Worm (Caenorhabditis elegans) whole organism, young adult: ENCODE measurements around the gene mrps-2.

Experiments used
- C06A6.2 ChIP-seq: fragments of 200-800 bp; sonication (Bioruptor generic); conservative IDR thresholded peaks from 2 replicates; pipeline ENCODE4 v1.3.6; 2022; ENCODE audit warnings: missing genetic modification characterization, missing compliant biosample characterization
- C17E4.6 ChIP-seq: fragments of 200-800 bp; sonication (Bioruptor generic); IDR thresholded peaks from 2 replicates; pipeline ENCODE4 v1.3.6; 2022; ENCODE audit warnings: missing genetic modification reagents, missing genetic modification characterization, missing compliant biosample characterization
- D2030.7 ChIP-seq: fragments of 200-800 bp; sonication (Bioruptor generic); IDR thresholded peaks from 2 replicates; pipeline ENCODE4 v1.3.6; 2022; ENCODE audit warnings: missing genetic modification reagents, missing genetic modification characterization, missing compliant biosample characterization
- F10E7.11 ChIP-seq: sonication (generic microtip); optimal IDR thresholded peaks from 2 replicates; lab custom pipeline; 2017; ENCODE audit warnings: mild to moderate bottlenecking, missing genetic modification characterization, moderate library complexity, missing compliant biosample characterization
- F22D6.2 ChIP-seq: sonication (generic microtip); optimal IDR thresholded peaks from 2 replicates; lab custom pipeline; 2016; ENCODE audit warnings: mild to moderate bottlenecking, missing genetic modification characterization, missing compliant biosample characterization
- F49E8.2 ChIP-seq: sonication (generic microtip); optimal IDR thresholded peaks from 3 replicates; lab custom pipeline; 2017; ENCODE audit warnings: missing genetic modification characterization, mild to moderate bottlenecking, missing compliant biosample characterization, antibody characterized with exemption, moderate library complexity; ENCODE audit not compliant: insufficient read depth
- F55B11.4 ChIP-seq: sonication (generic microtip); optimal IDR thresholded peaks from 2 replicates; lab custom pipeline; 2016; ENCODE audit warnings: missing compliant biosample characterization, missing genetic modification characterization, borderline replicate concordance; ENCODE audit not compliant: insufficient read depth
- F57A8.1 ChIP-seq: fragments of 200-800 bp; sonication (Bioruptor generic); optimal IDR thresholded peaks from 2 replicates; lab custom pipeline; 2018; ENCODE audit warnings: mild to moderate bottlenecking, missing genetic modification characterization, moderate library complexity, missing compliant biosample characterization
- K11D2.4 ChIP-seq: fragments of 200-800 bp; sonication (Bioruptor generic); IDR thresholded peaks from 2 replicates; pipeline ENCODE4 v1.3.6; 2022; ENCODE audit warnings: missing genetic modification reagents, missing genetic modification characterization, missing compliant biosample characterization
- T26A5.8 ChIP-seq: sonication (generic microtip); optimal IDR thresholded peaks from 2 replicates; lab custom pipeline; 2016; ENCODE audit warnings: missing genetic modification characterization, missing compliant biosample characterization
- Y53F4B.3 ChIP-seq: fragments of 200-800 bp; sonication (Bioruptor generic); IDR thresholded peaks from 2 replicates; pipeline ENCODE4 v1.3.6; 2022; ENCODE audit warnings: missing genetic modification reagents, missing genetic modification characterization, missing compliant biosample characterization
- Y56A3A.18 ChIP-seq: fragments of 200-800 bp; sonication (Bioruptor generic); IDR thresholded peaks from 2 replicates; pipeline ENCODE4 v1.3.6; 2022; ENCODE audit warnings: missing genetic modification reagents, missing genetic modification characterization, missing compliant biosample characterization
- ZK185.1 ChIP-seq: sonication (generic microtip); optimal IDR thresholded peaks from 2 replicates; lab custom pipeline; 2016; ENCODE audit warnings: mild to moderate bottlenecking, missing genetic modification characterization, missing compliant biosample characterization; ENCODE audit not compliant: poor library complexity, severe bottlenecking
- ama-1 ChIP-seq, 3 experiments: fragments of 150-350 bp in 1 of 3; sonication (generic microtip) in 2 of 3; optimal IDR thresholded peaks; 2 replicates each; lab custom pipeline; 2014 to 2018; ENCODE audit warnings: missing biosample characterization in 2 of 3, missing genetic modification characterization in 2 of 3, missing genetic modification reagents in 2 of 3
- athp-1 ChIP-seq: sonication (generic microtip); optimal IDR thresholded peaks from 2 replicates; lab custom pipeline; 2017; ENCODE audit warnings: mild to moderate bottlenecking, missing genetic modification characterization, missing compliant biosample characterization
- attf-3 ChIP-seq: fragments of 200-800 bp; sonication (Bioruptor generic); conservative IDR thresholded peaks from 2 replicates; pipeline ENCODE4 v1.3.6; 2022; ENCODE audit warnings: missing genetic modification reagents, missing genetic modification characterization, missing compliant biosample characterization
- attf-5 ChIP-seq: fragments of 200-800 bp; sonication (Bioruptor generic); optimal IDR thresholded peaks from 2 replicates; lab custom pipeline; 2018; ENCODE audit warnings: mild to moderate bottlenecking, missing genetic modification characterization, missing compliant biosample characterization
- ccch-3 ChIP-seq: fragments of 200-800 bp; sonication (Bioruptor generic); optimal IDR thresholded peaks from 2 replicates; lab custom pipeline; 2018; ENCODE audit warnings: mild to moderate bottlenecking, missing genetic modification characterization, missing compliant biosample characterization
- cebp-2 ChIP-seq: fragments of 200-800 bp; sonication (Bioruptor generic); IDR thresholded peaks from 2 replicates; pipeline ENCODE4 v1.3.6; 2022; ENCODE audit warnings: missing genetic modification characterization, missing compliant biosample characterization
- ceh-27 ChIP-seq: fragments of 200-800 bp; sonication (Bioruptor generic); optimal IDR thresholded peaks from 2 replicates; lab custom pipeline; 2018; ENCODE audit warnings: mild to moderate bottlenecking, missing genetic modification characterization, moderate library complexity, missing compliant biosample characterization
- chd-7 ChIP-seq: sonication (generic microtip); optimal IDR thresholded peaks from 2 replicates; lab custom pipeline; 2016; ENCODE audit warnings: mild to moderate bottlenecking, missing genetic modification characterization, moderate library complexity, missing compliant biosample characterization
- dpff-1 ChIP-seq: sonication (generic microtip); optimal IDR thresholded peaks from 2 replicates; lab custom pipeline; 2017; ENCODE audit warnings: mild to moderate bottlenecking, missing genetic modification characterization, missing compliant biosample characterization
- dpl-1 ChIP-seq: fragments of 150-350 bp; optimal IDR thresholded peaks from 2 replicates; lab custom pipeline; 2014; ENCODE audit warnings: missing biosample characterization, missing genetic modification reagents, missing genetic modification characterization
- efl-1 ChIP-seq: fragments of 150-350 bp; optimal IDR thresholded peaks from 2 replicates; lab custom pipeline; 2014; ENCODE audit warnings: missing biosample characterization, missing genetic modification reagents, missing genetic modification characterization
- egl-18 ChIP-seq: fragments of 200-800 bp; sonication (Bioruptor generic); IDR thresholded peaks from 2 replicates; pipeline ENCODE4 v1.3.6; 2022; ENCODE audit warnings: missing genetic modification reagents, missing genetic modification characterization, missing compliant biosample characterization
- egl-44 ChIP-seq: fragments of 200-800 bp; sonication (Bioruptor generic); IDR thresholded peaks from 2 replicates; pipeline ENCODE4 v1.3.6; 2022; ENCODE audit warnings: missing genetic modification reagents, missing genetic modification characterization, missing compliant biosample characterization
- egrh-3 ChIP-seq: fragments of 200-800 bp; sonication (Bioruptor generic); IDR thresholded peaks from 2 replicates; pipeline ENCODE4 v1.3.6; 2022; ENCODE audit warnings: missing genetic modification reagents, missing genetic modification characterization, missing compliant biosample characterization
- ekl-4 ChIP-seq: fragments of 200-800 bp; sonication (Bioruptor generic); IDR thresholded peaks from 2 replicates; pipeline ENCODE4 v1.3.6; 2022; ENCODE audit warnings: missing genetic modification reagents, missing genetic modification characterization, missing compliant biosample characterization
- fkh-3 ChIP-seq: sonication (generic microtip); optimal IDR thresholded peaks from 2 replicates; lab custom pipeline; 2016; ENCODE audit warnings: mild to moderate bottlenecking, missing genetic modification characterization, missing compliant biosample characterization
- gei-17 ChIP-seq: fragments of 200-800 bp; sonication (Bioruptor generic); optimal IDR thresholded peaks from 2 replicates; lab custom pipeline; 2018; ENCODE audit warnings: mild to moderate bottlenecking, missing genetic modification characterization, missing compliant biosample characterization
- hlh-12 ChIP-seq: sonication (generic microtip); optimal IDR thresholded peaks from 2 replicates; lab custom pipeline; 2016; ENCODE audit warnings: missing genetic modification characterization, missing compliant biosample characterization
- hlh-26 ChIP-seq: fragments of 200-800 bp; sonication (Bioruptor generic); conservative IDR thresholded peaks from 2 replicates; pipeline ENCODE4 v1.3.6; 2022; ENCODE audit warnings: missing genetic modification reagents, missing genetic modification characterization, missing compliant biosample characterization
- lag-1 ChIP-seq: fragments of 200-800 bp; sonication (Bioruptor generic); IDR thresholded peaks from 2 replicates; pipeline ENCODE4 v1.3.6; 2022; ENCODE audit warnings: missing genetic modification reagents, missing genetic modification characterization, missing compliant biosample characterization
- let-526 ChIP-seq: fragments of 200-800 bp; sonication (Bioruptor generic); IDR thresholded peaks from 2 replicates; pipeline ENCODE4 v1.3.6; 2022; ENCODE audit warnings: missing genetic modification reagents, missing genetic modification characterization, missing compliant biosample characterization
- lin-26 ChIP-seq: fragments of 200-800 bp; sonication (Bioruptor generic); IDR thresholded peaks from 2 replicates; pipeline ENCODE4 v1.3.6; 2022; ENCODE audit warnings: missing genetic modification reagents, missing genetic modification characterization, missing compliant biosample characterization
- lsl-1 ChIP-seq: fragments of 200-800 bp; sonication (Bioruptor generic); optimal IDR thresholded peaks from 2 replicates; lab custom pipeline; 2018; ENCODE audit warnings: mild to moderate bottlenecking, missing genetic modification characterization, moderate library complexity, missing compliant biosample characterization
- mxl-1 ChIP-seq: sonication (generic microtip); optimal IDR thresholded peaks from 2 replicates; lab custom pipeline; 2016; ENCODE audit warnings: missing genetic modification characterization, missing compliant biosample characterization
- nfya-1 ChIP-seq: sonication (generic microtip); optimal IDR thresholded peaks from 2 replicates; lab custom pipeline; 2017; ENCODE audit warnings: antibody characterized with exemption, missing compliant biosample characterization, missing genetic modification characterization, borderline replicate concordance; ENCODE audit not compliant: insufficient read depth
- nhr-27 ChIP-seq: fragments of 200-800 bp; sonication (Bioruptor generic); optimal IDR thresholded peaks from 2 replicates; lab custom pipeline; 2018; ENCODE audit warnings: mild to moderate bottlenecking, missing genetic modification characterization, moderate library complexity, missing compliant biosample characterization
- nhr-90 ChIP-seq: sonication (generic microtip); optimal IDR thresholded peaks from 2 replicates; lab custom pipeline; 2016; ENCODE audit warnings: missing genotype, mild to moderate bottlenecking, missing genetic modification characterization, missing compliant biosample characterization
- rcor-1 ChIP-seq: fragments of 200-800 bp; sonication (Bioruptor generic); IDR thresholded peaks from 2 replicates; pipeline ENCODE4 v1.3.6; 2022; ENCODE audit warnings: missing genetic modification reagents, missing genetic modification characterization, missing compliant biosample characterization
- rpc-1 ChIP-seq, 2 experiments: fragments of 150-350 bp in 1 of 2; sonication (generic microtip) in 1 of 2; optimal IDR thresholded peaks; 2 replicates each; lab custom pipeline; 2014 to 2018; ENCODE audit warnings: missing biosample characterization in 1 of 2, missing genetic modification characterization in 1 of 2, missing genetic modification reagents in 1 of 2, missing genotype in 1 of 2
- sea-2 ChIP-seq: fragments of 200-800 bp; sonication (Bioruptor generic); IDR thresholded peaks from 2 replicates; pipeline ENCODE4 v1.3.6; 2022; ENCODE audit warnings: missing genetic modification characterization, missing compliant biosample characterization
- tlf-1 ChIP-seq: fragments of 200-800 bp; sonication (Bioruptor generic); optimal IDR thresholded peaks from 2 replicates; lab custom pipeline; 2018; ENCODE audit warnings: mild to moderate bottlenecking, missing genetic modification characterization, missing compliant biosample characterization
- unc-62 ChIP-seq: fragments of 150-350 bp; optimal IDR thresholded peaks from 2 replicates; lab custom pipeline; 2014; ENCODE audit warnings: missing biosample characterization, missing genetic modification reagents, missing genetic modification characterization
- zim-3 ChIP-seq: sonication (generic microtip); optimal IDR thresholded peaks from 2 replicates; lab custom pipeline; 2017; ENCODE audit warnings: mild to moderate bottlenecking, missing genetic modification characterization, moderate library complexity, missing compliant biosample characterization
- ztf-18 ChIP-seq: sonication (generic microtip); optimal IDR thresholded peaks from 2 replicates; lab custom pipeline; 2016; ENCODE audit warnings: missing genotype, mild to moderate bottlenecking, missing genetic modification characterization, missing compliant biosample characterization
- ztf-3 ChIP-seq: fragments of 200-800 bp; sonication (Bioruptor generic); optimal IDR thresholded peaks from 2 replicates; lab custom pipeline; 2018; ENCODE audit warnings: mild to moderate bottlenecking, missing genetic modification characterization, missing compliant biosample characterization

mrps-2 gene

DNA sequence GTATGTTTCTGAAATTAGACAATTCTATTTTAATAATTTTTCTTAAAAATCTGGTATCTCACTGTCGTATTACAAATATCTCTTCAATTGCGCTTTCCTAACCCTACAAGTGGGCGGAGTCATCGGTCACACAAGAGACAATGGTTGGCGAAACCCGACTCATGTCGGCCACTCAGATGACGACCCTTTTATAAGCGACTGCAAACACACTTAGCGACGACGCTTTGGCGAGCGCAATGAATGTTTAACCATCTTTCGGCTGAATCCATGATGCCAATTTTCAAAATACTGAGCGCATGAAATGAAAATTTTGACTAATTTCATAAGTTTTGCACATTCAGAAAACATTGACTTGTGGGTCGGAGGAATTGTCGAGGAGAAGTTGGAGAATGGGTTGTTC is 34.9 kb downstream of the mrps-2 start (continued):
- TF ChIP-seq efl-1: peak; percentile 64
- TF ChIP-seq egrh-3: peak; percentile 69
- peak; percentile 82 for TF ChIP-seq lsl-1
- peak; percentile 100 for TF ChIP-seq T26A5.8 (tag; lab: Kevin White, UChicago)
- peak; percentile 55 for TF ChIP-seq F55B11.4 (tag; lab: Kevin White, UChicago)
- TF ChIP-seq ZK185.1 (tag; lab: Kevin White, UChicago): peak; percentile 97
- peak; percentile 100 for TF ChIP-seq egl-44 (GFP tag; lab: Robert Waterston, UW)
- no peak for TF ChIP-seq nfya-1 (tag; lab: Kevin White, UChicago)
- peak; percentile 99 for TF ChIP-seq C17E4.6 (GFP tag; lab: Robert Waterston, UW)
- peak; percentile 100 for TF ChIP-seq fkh-3
- peak; percentile 99 for TF ChIP-seq mxl-1 (tag; lab: Kevin White, UChicago)
- peak; percentile 96 for TF ChIP-seq dpff-1 (tag; lab: Kevin White, UChicago)
- peak; percentile 94 for TF ChIP-seq Y53F4B.3
- peak; percentile 99 for TF ChIP-seq ekl-4
- TF ChIP-seq rcor-1 (GFP tag; lab: Robert Waterston, UW): peak; percentile 98
- TF ChIP-seq egl-18 (GFP tag; lab: Robert Waterston, UW): peak; percentile 97
- peak; percentile 100 for TF ChIP-seq Y56A3A.18 (GFP tag; lab: Robert Waterston, UW)
- peak; percentile 80 for TF ChIP-seq attf-3 (GFP tag; lab: Robert Waterston, UW)
- TF ChIP-seq dpl-1: peak; percentile 50
- peak; percentile 28 for TF ChIP-seq unc-62 (GFP tag; lab: Kevin White, UChicago)
- peak; percentile 100 for TF ChIP-seq lin-26 (GFP tag; lab: Robert Waterston, UW)
- peak; percentile 96 for TF ChIP-seq let-526 (GFP tag; lab: Robert Waterston, UW)
- peak; percentile 99 for TF ChIP-seq nhr-90 (tag; lab: Kevin White, UChicago)
- peak; percentile 99 for TF ChIP-seq sea-2
- TF ChIP-seq K11D2.4 (GFP tag; lab: Robert Waterston, UW): peak; percentile 95
- TF ChIP-seq athp-1 (tag; lab: Kevin White, UChicago): peak; percentile 100
- TF ChIP-seq F49E8.2 (tag; lab: Kevin White, UChicago): peak; percentile 72
- TF ChIP-seq D2030.7 (GFP tag; lab: Robert Waterston, UW): peak; percentile 93
- TF ChIP-seq C06A6.2 (GFP tag; lab: Robert Waterston, UW): peak; percentile 93
- peak; percentile 100 for TF ChIP-seq F10E7.11 (tag; lab: Kevin White, UChicago)
- peak; percentile 100 for TF ChIP-seq cebp-2 (GFP tag; lab: Robert Waterston, UW)
- TF ChIP-seq gei-17 (GFP tag; lab: Kevin White, UChicago): peak; percentile 93
- peak; percentile 89 for TF ChIP-seq ztf-18 (tag; lab: Kevin White, UChicago)
- TF ChIP-seq chd-7 (tag; lab: Kevin White, UChicago): peak; percentile 100
- TF ChIP-seq tlf-1 (GFP tag; lab: Kevin White, UChicago): peak; percentile 96
- TF ChIP-seq hlh-12 (tag; lab: Kevin White, UChicago): peak; percentile 94
- peak; percentile 91 for TF ChIP-seq F22D6.2 (tag; lab: Kevin White, UChicago)
- TF ChIP-seq nhr-27 (tag; lab: Kevin White, UChicago): peak; percentile 100
- TF ChIP-seq zim-3: peak; percentile 100
- peak; percentile 98 for TF ChIP-seq rpc-1 (optimal IDR thresholded peaks at IDR 0.05; lab: Kevin White, UChicago)
- peak; percentile 100 for TF ChIP-seq rpc-1 (tag; optimal IDR thresholded peaks at IDR 0.05; lab: Kevin White, UChicago)
- peak; percentile 98 for TF ChIP-seq attf-5 (GFP tag; lab: Kevin White, UChicago)
- peak; percentile 90 for TF ChIP-seq ztf-3 (GFP tag; lab: Kevin White, UChicago)
- peak; percentile 99 for TF ChIP-seq ceh-27 (GFP tag; lab: Kevin White, UChicago)
- peak; percentile 59 for TF ChIP-seq ama-1 (optimal IDR thresholded peaks at IDR 0.05; lab: Kevin White, UChicago)
- peak; percentile 96 to 97 for TF ChIP-seq ama-1 (GFP tag; optimal IDR thresholded peaks at IDR 0.05; lab: Kevin White, UChicago)
- peak; percentile 85 for TF ChIP-seq hlh-26 (GFP tag; lab: Robert Waterston, UW)
- peak; percentile 98 for TF ChIP-seq ccch-3 (GFP tag; lab: Kevin White, UChicago)
- peak; percentile 100 for TF ChIP-seq lag-1 (GFP tag; lab: Robert Waterston, UW)
- peak; percentile 100 for TF ChIP-seq F57A8.1 (GFP tag; lab: Kevin White, UChicago)
